Worm (Caenorhabditis elegans): Measurements from ENCODE around the gene hrg-7.

DNA sequence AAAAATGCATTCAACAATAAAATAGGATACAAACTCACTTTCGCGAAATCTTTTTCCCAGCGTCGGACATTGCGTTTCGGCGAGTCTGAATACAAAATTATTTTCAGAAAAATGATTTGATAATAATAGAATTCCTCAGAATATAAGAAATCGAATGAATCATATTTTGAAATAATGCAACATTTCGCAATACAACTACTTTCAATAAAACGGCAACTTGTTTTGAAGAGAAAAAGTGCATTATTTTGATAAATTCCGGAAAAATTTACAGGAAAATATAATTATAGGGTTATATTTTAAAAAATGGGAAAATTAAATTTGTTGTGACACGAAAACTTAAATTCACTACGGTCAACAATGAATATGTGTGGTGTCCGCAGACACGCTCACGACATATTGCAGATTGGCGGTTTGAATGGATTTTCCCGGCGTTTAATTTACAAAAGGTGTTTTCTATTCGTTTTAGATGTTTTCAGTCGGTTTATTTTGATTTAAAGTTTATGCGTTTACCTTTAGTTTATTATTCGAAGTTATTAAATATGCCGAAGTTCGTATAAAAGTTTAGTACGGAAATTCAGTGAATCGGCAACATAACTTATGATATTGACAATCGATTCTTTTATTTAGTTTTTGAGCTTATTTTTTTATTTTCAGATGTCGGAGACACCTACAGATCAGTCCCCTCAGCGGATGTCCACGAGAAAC lies 21.6 kb downstream of the hrg-7 start, which contains the start of the genes abcf-1 and scc-3:
- TF ChIP-seq sox-4 (tag; optimal IDR thresholded peaks at IDR 0.05) (no peak), unc-86 (tag; optimal IDR thresholded peaks at IDR 0.05) (no peak), lim-6 (tag; optimal IDR thresholded peaks at IDR 0.05) (no peak)

Data from whole organism, late embryonic.